Fruit fly (Drosophila melanogaster) whole organism, pupa: ENCODE data around the gene CtIP.

ENCODE experiments used
- CG32121 ChIP-seq: fragments of 200-800 bp; sonication (Bioruptor generic); IDR thresholded peaks from 2 replicates; pipeline ENCODE4 v1.3.6; 2022; ENCODE audit warnings: missing biosample characterization, missing genetic modification characterization
- D1 ChIP-seq: fragments of 200-800 bp; sonication (Bioruptor generic); optimal IDR thresholded peaks from 2 replicates; lab custom pipeline; 2018; ENCODE audit warnings: missing biosample characterization, mild to moderate bottlenecking, missing genetic modification characterization, moderate library complexity
- Ets98B ChIP-seq: fragments of 200-800 bp; sonication (Bioruptor generic); IDR thresholded peaks from 2 replicates; pipeline ENCODE4 v1.3.6; 2022; ENCODE audit warnings: missing biosample characterization, missing genetic modification characterization

DNA sequence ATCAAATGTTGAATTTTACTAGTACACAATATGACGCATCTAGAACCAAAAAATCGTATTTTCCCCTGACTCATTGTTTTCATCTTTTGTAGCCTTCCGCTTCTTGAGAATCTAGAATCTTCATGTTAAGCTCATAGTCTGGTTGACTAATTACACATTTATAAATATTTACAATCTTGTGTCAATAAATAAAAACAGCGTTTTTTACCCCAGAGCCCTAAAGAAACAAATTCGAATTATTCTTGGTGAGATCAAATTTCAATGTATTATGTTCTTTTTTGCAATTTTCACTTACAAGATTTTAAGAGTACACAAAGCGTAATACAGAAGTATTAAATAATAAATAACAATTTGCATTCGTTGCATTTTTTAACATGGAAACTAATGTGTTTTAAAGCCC is 40.0 kb upstream of the CtIP start:
- TF ChIP-seq Ets98B (GFP tag; lab: Robert Waterston, UW) (no peak), D1 (no peak), CG32121 (GFP tag; lab: Robert Waterston, UW) (no peak)
